Worm (Caenorhabditis elegans) whole organism, young adult: Measurements from ENCODE around the gene ctsa-1.1.

ENCODE experiments used
- B0035.1 ChIP-seq: sonication (generic microtip); optimal IDR thresholded peaks from 2 replicates; lab custom pipeline; 2016; ENCODE audit warnings: missing genetic modification characterization, mild to moderate bottlenecking, missing compliant biosample characterization, missing genotype, missing genetic modification reagents
- B0261.1 ChIP-seq: sonication (generic microtip); optimal IDR thresholded peaks from 2 replicates; lab custom pipeline; 2016; ENCODE audit warnings: mild to moderate bottlenecking, missing genetic modification characterization, moderate library complexity, missing compliant biosample characterization
- B0336.3 ChIP-seq: fragments of 200-800 bp; sonication (Bioruptor generic); IDR thresholded peaks from 2 replicates; pipeline ENCODE4 v1.3.6; 2022; ENCODE audit warnings: missing genetic modification characterization, missing compliant biosample characterization
- C17E4.6 ChIP-seq: fragments of 200-800 bp; sonication (Bioruptor generic); IDR thresholded peaks from 2 replicates; pipeline ENCODE4 v1.3.6; 2022; ENCODE audit warnings: missing genetic modification reagents, missing genetic modification characterization, missing compliant biosample characterization
- F10E7.11 ChIP-seq: sonication (generic microtip); optimal IDR thresholded peaks from 2 replicates; lab custom pipeline; 2017; ENCODE audit warnings: mild to moderate bottlenecking, missing genetic modification characterization, moderate library complexity, missing compliant biosample characterization
- F49E8.2 ChIP-seq: sonication (generic microtip); optimal IDR thresholded peaks from 3 replicates; lab custom pipeline; 2017; ENCODE audit warnings: missing genetic modification characterization, mild to moderate bottlenecking, missing compliant biosample characterization, antibody characterized with exemption, moderate library complexity; ENCODE audit not compliant: insufficient read depth
- F57A8.1 ChIP-seq: fragments of 200-800 bp; sonication (Bioruptor generic); optimal IDR thresholded peaks from 2 replicates; lab custom pipeline; 2018; ENCODE audit warnings: mild to moderate bottlenecking, missing genetic modification characterization, moderate library complexity, missing compliant biosample characterization
- Y53F4B.3 ChIP-seq: fragments of 200-800 bp; sonication (Bioruptor generic); IDR thresholded peaks from 2 replicates; pipeline ENCODE4 v1.3.6; 2022; ENCODE audit warnings: missing genetic modification reagents, missing genetic modification characterization, missing compliant biosample characterization
- Y53G8AR.9 ChIP-seq: fragments of 200-800 bp; sonication (Bioruptor generic); conservative IDR thresholded peaks from 2 replicates; pipeline ENCODE4 v1.3.6; 2022; ENCODE audit warnings: missing genetic modification reagents, missing genetic modification characterization, missing compliant biosample characterization
- Y95B8A.8 ChIP-seq: fragments of 200-800 bp; sonication (Bioruptor generic); IDR thresholded peaks from 2 replicates; pipeline ENCODE4 v1.3.6; 2022; ENCODE audit warnings: missing genetic modification reagents, missing genetic modification characterization, missing compliant biosample characterization
- akir-1 ChIP-seq: fragments of 200-800 bp; sonication (Bioruptor generic); optimal IDR thresholded peaks from 2 replicates; lab custom pipeline; 2018; ENCODE audit warnings: mild to moderate bottlenecking, missing genetic modification characterization, moderate library complexity, missing compliant biosample characterization
- ama-1 ChIP-seq, 3 experiments: fragments of 150-350 bp in 1 of 3; sonication (generic microtip) in 2 of 3; optimal IDR thresholded peaks; 2 replicates each; lab custom pipeline; 2014 to 2018; ENCODE audit warnings: missing biosample characterization in 2 of 3, missing genetic modification characterization in 2 of 3, missing genetic modification reagents in 2 of 3
- aptf-3 ChIP-seq: fragments of 200-800 bp; sonication (Bioruptor generic); IDR thresholded peaks from 2 replicates; pipeline ENCODE4 v1.3.6; 2022; ENCODE audit warnings: missing genetic modification characterization, missing compliant biosample characterization
- attf-3 ChIP-seq: fragments of 200-800 bp; sonication (Bioruptor generic); conservative IDR thresholded peaks from 2 replicates; pipeline ENCODE4 v1.3.6; 2022; ENCODE audit warnings: missing genetic modification reagents, missing genetic modification characterization, missing compliant biosample characterization
- attf-5 ChIP-seq: fragments of 200-800 bp; sonication (Bioruptor generic); optimal IDR thresholded peaks from 2 replicates; lab custom pipeline; 2018; ENCODE audit warnings: mild to moderate bottlenecking, missing genetic modification characterization, missing compliant biosample characterization
- cebp-1 ChIP-seq, 2 experiments: fragments of 200-800 bp in 1 of 2; sonication (Bioruptor generic) in 1 of 2; sonication (generic microtip) in 1 of 2; IDR thresholded peaks in 1 of 2; optimal IDR thresholded peaks in 1 of 2; 2 replicates each; pipeline versions ENCODE4 v1.3.6 to Lab custom; 2017 to 2022; ENCODE audit warnings: missing compliant biosample characterization in 2 of 2, missing genetic modification characterization in 2 of 2, mild to moderate bottlenecking in 1 of 2, missing genetic modification reagents in 1 of 2, moderate library complexity in 1 of 2
- cebp-2 ChIP-seq: fragments of 200-800 bp; sonication (Bioruptor generic); IDR thresholded peaks from 2 replicates; pipeline ENCODE4 v1.3.6; 2022; ENCODE audit warnings: missing genetic modification characterization, missing compliant biosample characterization
- ceh-58 ChIP-seq: fragments of 200-800 bp; sonication (Bioruptor generic); IDR thresholded peaks from 2 replicates; pipeline ENCODE4 v1.3.6; 2022; ENCODE audit warnings: missing genetic modification characterization, missing compliant biosample characterization
- dpff-1 ChIP-seq: sonication (generic microtip); optimal IDR thresholded peaks from 2 replicates; lab custom pipeline; 2017; ENCODE audit warnings: mild to moderate bottlenecking, missing genetic modification characterization, missing compliant biosample characterization
- efl-1 ChIP-seq: fragments of 150-350 bp; optimal IDR thresholded peaks from 2 replicates; lab custom pipeline; 2014; ENCODE audit warnings: missing biosample characterization, missing genetic modification reagents, missing genetic modification characterization
- fkh-3 ChIP-seq: sonication (generic microtip); optimal IDR thresholded peaks from 2 replicates; lab custom pipeline; 2016; ENCODE audit warnings: mild to moderate bottlenecking, missing genetic modification characterization, missing compliant biosample characterization
- gei-17 ChIP-seq: fragments of 200-800 bp; sonication (Bioruptor generic); optimal IDR thresholded peaks from 2 replicates; lab custom pipeline; 2018; ENCODE audit warnings: mild to moderate bottlenecking, missing genetic modification characterization, missing compliant biosample characterization
- hlh-12 ChIP-seq: sonication (generic microtip); optimal IDR thresholded peaks from 2 replicates; lab custom pipeline; 2016; ENCODE audit warnings: missing genetic modification characterization, missing compliant biosample characterization
- hsf-1 ChIP-seq: fragments of 200-800 bp; sonication (Bioruptor generic); IDR thresholded peaks from 2 replicates; pipeline ENCODE4 v1.3.6; 2022; ENCODE audit warnings: missing genetic modification reagents, missing genetic modification characterization, missing compliant biosample characterization
- let-607 ChIP-seq, 2 experiments: fragments of 200-800 bp in 1 of 2; sonication (Bioruptor generic) in 1 of 2; sonication (generic microtip) in 1 of 2; optimal IDR thresholded peaks; 2 replicates each; lab custom pipeline; 2016 to 2018; ENCODE audit warnings: mild to moderate bottlenecking in 2 of 2, missing compliant biosample characterization in 2 of 2, missing genetic modification characterization in 2 of 2, moderate library complexity in 2 of 2, missing genotype in 1 of 2
- lin-40 ChIP-seq: sonication (generic microtip); optimal IDR thresholded peaks from 2 replicates; lab custom pipeline; 2016; ENCODE audit warnings: missing genetic modification characterization, mild to moderate bottlenecking, missing compliant biosample characterization, missing genotype, missing genetic modification reagents
- lin-54 ChIP-seq: fragments of 200-800 bp; sonication (Bioruptor generic); optimal IDR thresholded peaks from 2 replicates; lab custom pipeline; 2018; ENCODE audit warnings: mild to moderate bottlenecking, missing genetic modification characterization, missing compliant biosample characterization
- madf-3 ChIP-seq: fragments of 200-800 bp; sonication (Bioruptor generic); IDR thresholded peaks from 2 replicates; pipeline ENCODE4 v1.3.6; 2022; ENCODE audit warnings: missing genetic modification reagents, missing genetic modification characterization, missing compliant biosample characterization
- madf-6 ChIP-seq: fragments of 200-800 bp; sonication (Bioruptor generic); IDR thresholded peaks from 2 replicates; pipeline ENCODE4 v1.3.6; 2022; ENCODE audit warnings: missing genetic modification reagents, missing genetic modification characterization, missing compliant biosample characterization
- madf-8 ChIP-seq: fragments of 200-800 bp; sonication (Bioruptor generic); conservative IDR thresholded peaks from 2 replicates; pipeline ENCODE4 v1.3.6; 2022; ENCODE audit warnings: missing genetic modification reagents, missing genetic modification characterization, missing compliant biosample characterization
- mcd-1 ChIP-seq: fragments of 200-800 bp; sonication (Bioruptor generic); IDR thresholded peaks from 2 replicates; pipeline ENCODE4 v1.3.6; 2022; ENCODE audit warnings: missing genetic modification reagents, missing genetic modification characterization, missing compliant biosample characterization
- nhr-179 ChIP-seq: sonication (generic microtip); optimal IDR thresholded peaks from 2 replicates; lab custom pipeline; 2016; ENCODE audit warnings: mild to moderate bottlenecking, missing genetic modification characterization, missing compliant biosample characterization
- nhr-90 ChIP-seq: sonication (generic microtip); optimal IDR thresholded peaks from 2 replicates; lab custom pipeline; 2016; ENCODE audit warnings: missing genotype, mild to moderate bottlenecking, missing genetic modification characterization, missing compliant biosample characterization
- rcor-1 ChIP-seq: fragments of 200-800 bp; sonication (Bioruptor generic); IDR thresholded peaks from 2 replicates; pipeline ENCODE4 v1.3.6; 2022; ENCODE audit warnings: missing genetic modification reagents, missing genetic modification characterization, missing compliant biosample characterization
- rpc-1 ChIP-seq, 2 experiments: fragments of 150-350 bp in 1 of 2; sonication (generic microtip) in 1 of 2; optimal IDR thresholded peaks; 2 replicates each; lab custom pipeline; 2014 to 2018; ENCODE audit warnings: missing biosample characterization in 1 of 2, missing genetic modification characterization in 1 of 2, missing genetic modification reagents in 1 of 2, missing genotype in 1 of 2
- snpc-1.1 ChIP-seq: sonication (generic microtip); optimal IDR thresholded peaks from 2 replicates; lab custom pipeline; 2017; ENCODE audit warnings: missing genetic modification characterization, mild to moderate bottlenecking, missing compliant biosample characterization, antibody characterized with exemption, moderate library complexity, missing genotype, missing genetic modification reagents; ENCODE audit not compliant: insufficient read depth
- snpc-4 ChIP-seq, 5 experiments: fragments of 150-350 bp in 1 of 5; sonication (generic microtip) in 4 of 5; optimal IDR thresholded peaks; 2 replicates each; lab custom pipeline; 2014 to 2018; ENCODE audit warnings: missing genetic modification characterization in 5 of 5, missing biosample characterization in 3 of 5, antibody characterized with exemption in 2 of 5, mild to moderate bottlenecking in 2 of 5, missing compliant biosample characterization in 2 of 5, missing genotype in 2 of 5, moderate library complexity in 2 of 5, missing genetic modification reagents in 1 of 5
- sptf-2 ChIP-seq: fragments of 200-800 bp; sonication (Bioruptor generic); optimal IDR thresholded peaks from 2 replicates; lab custom pipeline; 2018; ENCODE audit warnings: mild to moderate bottlenecking, missing genetic modification characterization, missing compliant biosample characterization
- tlf-1 ChIP-seq: fragments of 200-800 bp; sonication (Bioruptor generic); optimal IDR thresholded peaks from 2 replicates; lab custom pipeline; 2018; ENCODE audit warnings: mild to moderate bottlenecking, missing genetic modification characterization, missing compliant biosample characterization
- xnd-1 ChIP-seq: sonication (generic microtip); optimal IDR thresholded peaks from 2 replicates; lab custom pipeline; 2016; ENCODE audit warnings: missing genotype, missing genetic modification reagents, missing genetic modification characterization, missing compliant biosample characterization
- zim-3 ChIP-seq: sonication (generic microtip); optimal IDR thresholded peaks from 2 replicates; lab custom pipeline; 2017; ENCODE audit warnings: mild to moderate bottlenecking, missing genetic modification characterization, moderate library complexity, missing compliant biosample characterization
- ztf-22 ChIP-seq: fragments of 200-800 bp; sonication (Bioruptor generic); optimal IDR thresholded peaks from 2 replicates; lab custom pipeline; 2018; ENCODE audit warnings: mild to moderate bottlenecking, missing genetic modification characterization, moderate library complexity, missing compliant biosample characterization
- ztf-28 ChIP-seq: fragments of 200-800 bp; sonication (Bioruptor generic); IDR thresholded peaks from 2 replicates; pipeline ENCODE4 v1.3.6; 2022; ENCODE audit warnings: missing genetic modification reagents, missing genetic modification characterization, missing compliant biosample characterization
- ztf-3 ChIP-seq: fragments of 200-800 bp; sonication (Bioruptor generic); optimal IDR thresholded peaks from 2 replicates; lab custom pipeline; 2018; ENCODE audit warnings: mild to moderate bottlenecking, missing genetic modification characterization, missing compliant biosample characterization
- ztf-6 ChIP-seq: fragments of 200-800 bp; sonication (Bioruptor generic); IDR thresholded peaks from 2 replicates; pipeline ENCODE4 v1.3.6; 2022; ENCODE audit warnings: missing genetic modification reagents, missing genetic modification characterization, missing compliant biosample characterization

Gene ctsa-1.1

ce11 chrII:4696055-4696454, 41.4 kb upstream of the ctsa-1.1 start (continued):
- TF ChIP-seq cebp-1 (GFP tag; IDR thresholded peaks at IDR 0.05; lab: Robert Waterston, UW) (no peak), cebp-1 (tag; optimal IDR thresholded peaks at IDR 0.05; lab: Kevin White, UChicago) (no peak), lin-40 (tag; lab: Kevin White, UChicago) (no peak), gei-17 (GFP tag; lab: Kevin White, UChicago) (no peak), Y53F4B.3 (GFP tag; lab: Robert Waterston, UW) (no peak), F57A8.1 (no peak), sptf-2 (GFP tag; lab: Kevin White, UChicago) (no peak), ztf-3 (GFP tag; lab: Kevin White, UChicago) (no peak), rcor-1 (GFP tag; lab: Robert Waterston, UW) (0 out of 2 replicates have a peak, but pooled peaks have one; percentile 28), hsf-1 (GFP tag; lab: Robert Waterston, UW) (0 out of 2 replicates have a peak, but pooled peaks have one; percentile 53), ztf-28 (GFP tag; lab: Robert Waterston, UW) (no peak), dpff-1 (tag; lab: Kevin White, UChicago) (no peak), F10E7.11 (tag; lab: Kevin White, UChicago) (no peak), snpc-1.1 (tag; lab: Kevin White, UChicago) (no peak), hlh-12 (tag; lab: Kevin White, UChicago) (no peak), F49E8.2 (tag; lab: Kevin White, UChicago) (peak; percentile 56), tlf-1 (no peak), snpc-4 (GFP tag; optimal IDR thresholded peaks at IDR 0.05; lab: Kevin White, UChicago) (no peak), snpc-4 (tag; optimal IDR thresholded peaks at IDR 0.05; lab: Kevin White, UChicago) (peak in 1 of 4 experiments; percentile 45), aptf-3 (GFP tag; lab: Robert Waterston, UW) (no peak), ceh-58 (no peak), B0035.1 (no peak), nhr-179 (no peak), ama-1 (optimal IDR thresholded peaks at IDR 0.05; lab: Kevin White, UChicago) (no peak), ama-1 (GFP tag; optimal IDR thresholded peaks at IDR 0.05; lab: Kevin White, UChicago) (no peak), B0261.1 (tag; lab: Kevin White, UChicago) (no peak), efl-1 (GFP tag; lab: Kevin White, UChicago) (no peak), akir-1 (no peak), xnd-1 (tag; lab: Kevin White, UChicago) (peak; percentile 52), Y53G8AR.9 (GFP tag; lab: Robert Waterston, UW) (0 out of 2 replicates have a peak, but pooled peaks have one; percentile 61), attf-3 (GFP tag; lab: Robert Waterston, UW) (no peak), Y95B8A.8 (GFP tag; lab: Robert Waterston, UW) (no peak), ztf-22 (no peak), madf-3 (GFP tag; lab: Robert Waterston, UW) (no peak), fkh-3 (tag; lab: Kevin White, UChicago) (no peak), nhr-90 (tag; lab: Kevin White, UChicago) (no peak), madf-6 (peak; percentile 69), B0336.3 (GFP tag; lab: Robert Waterston, UW) (peak; percentile 65), C17E4.6 (GFP tag; lab: Robert Waterston, UW) (no peak)

- TF ChIP-seq cebp-2 (GFP tag; lab: Robert Waterston, UW) = no peak
- peak; percentile 85 for TF ChIP-seq madf-6
- no peak for TF ChIP-seq zim-3 (tag; lab: Kevin White, UChicago)
- TF ChIP-seq rpc-1 (optimal IDR thresholded peaks at IDR 0.05; lab: Kevin White, UChicago) = peak; percentile 25
- TF ChIP-seq rpc-1 (tag; optimal IDR thresholded peaks at IDR 0.05; lab: Kevin White, UChicago) = no peak
- TF ChIP-seq madf-8 (GFP tag; lab: Robert Waterston, UW) = peak; percentile 46
- TF ChIP-seq let-607 (tag; optimal IDR thresholded peaks at IDR 0.05; lab: Kevin White, UChicago) = peak in 1 of 2 experiments; percentile 4
- peak; percentile 79 for TF ChIP-seq lin-54
- TF ChIP-seq ztf-28 (GFP tag; lab: Robert Waterston, UW) = no peak
- TF ChIP-seq rcor-1 (GFP tag; lab: Robert Waterston, UW) = 0 out of 2 replicates have a peak, but pooled peaks have one; percentile 7
- TF ChIP-seq aptf-3 (GFP tag; lab: Robert Waterston, UW) = no peak
- TF ChIP-seq dpff-1 (tag; lab: Kevin White, UChicago) = no peak
- peak; percentile 46; the same call in 1 of the 2 replicates for TF ChIP-seq mcd-1
- no peak for TF ChIP-seq ztf-6 (GFP tag; lab: Robert Waterston, UW)
- TF ChIP-seq attf-5 (GFP tag; lab: Kevin White, UChicago) = no peak
- TF ChIP-seq snpc-4 (GFP tag; optimal IDR thresholded peaks at IDR 0.05; lab: Kevin White, UChicago) = peak; percentile 29
- TF ChIP-seq snpc-4 (tag; optimal IDR thresholded peaks at IDR 0.05; lab: Kevin White, UChicago) = peak in 2 of 4 experiments; percentile 24 to 57
Measured at ce11 chrII:4698266-4698771, 39.1 kb upstream of the ctsa-1.1 start, which contains the start of the genes rpn-5 and scc-1. rpn-5 (minus strand) TSS chrII:4698427. scc-1 (plus strand) TSS chrII:4698721.
